Worm (Caenorhabditis elegans) whole organism, L4 larva: ENCODE data around the gene chil-12.

Experiments
- ama-1 ChIP-seq: fragments of 150-350 bp; optimal IDR thresholded peaks from 2 replicates; lab custom pipeline; 2014; ENCODE audit warnings: inconsistent platforms, mixed read lengths
- daf-12 ChIP-seq: fragments of 150-350 bp; optimal IDR thresholded peaks from 2 replicates; lab custom pipeline; 2014; ENCODE audit warnings: missing biosample characterization, missing genetic modification reagents, missing genetic modification characterization
- egl-27 ChIP-seq: sonication (generic microtip); optimal IDR thresholded peaks from 3 replicates; lab custom pipeline; 2017; ENCODE audit warnings: missing biosample characterization, missing genetic modification reagents, missing genetic modification characterization
- fos-1 ChIP-seq: fragments of 150-350 bp; optimal IDR thresholded peaks from 2 replicates; lab custom pipeline; 2014; ENCODE audit warnings: missing biosample characterization, missing genetic modification characterization
- jun-1 ChIP-seq: fragments of 150-350 bp; optimal IDR thresholded peaks from 2 replicates; lab custom pipeline; 2014; ENCODE audit warnings: missing biosample characterization, missing genetic modification reagents, missing genetic modification characterization
- nhr-10 ChIP-seq: fragments of 150-350 bp; optimal IDR thresholded peaks from 2 replicates; lab custom pipeline; 2014; ENCODE audit warnings: missing biosample characterization, missing genetic modification characterization
- nhr-6 ChIP-seq: fragments of 150-350 bp; optimal IDR thresholded peaks from 2 replicates; lab custom pipeline; 2014; ENCODE audit warnings: missing biosample characterization, missing genetic modification characterization
- snpc-4 ChIP-seq: fragments of 150-350 bp; optimal IDR thresholded peaks from 2 replicates; lab custom pipeline; 2014; ENCODE audit warnings: missing biosample characterization, missing genetic modification characterization

DNA sequence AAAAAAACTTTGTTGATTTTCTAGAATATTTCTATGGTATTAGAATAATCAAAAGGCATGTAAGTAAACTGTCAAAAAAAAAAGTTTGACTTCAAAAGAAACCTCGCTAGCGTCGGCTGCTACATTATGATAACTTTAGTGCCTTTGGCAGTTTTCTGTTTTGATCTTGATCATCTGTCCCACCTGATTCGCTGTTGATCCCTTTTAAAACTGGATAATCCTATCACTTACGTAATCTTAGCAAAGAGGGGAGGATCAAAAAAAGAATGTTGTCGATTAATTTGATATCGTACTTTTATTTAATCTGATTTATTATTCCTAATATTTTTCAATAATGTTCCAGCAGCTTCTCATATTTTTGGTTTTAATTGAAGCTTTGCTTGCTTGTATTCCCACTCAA lies 18.5 kb downstream of the chil-12 start, which contains the start of gene M01B2.8:
- no peak for TF ChIP-seq fos-1 (tag; lab: Kevin White, UChicago)
- TF ChIP-seq jun-1 (tag; lab: Kevin White, UChicago) = no peak
- no peak for TF ChIP-seq ama-1 (lab: Kevin White, UChicago)
- no peak for TF ChIP-seq nhr-10 (tag; lab: Kevin White, UChicago)
- TF ChIP-seq nhr-6 (tag; lab: Kevin White, UChicago) = no peak
- no peak for TF ChIP-seq daf-12
- no peak for TF ChIP-seq snpc-4 (tag; lab: Kevin White, UChicago)
- no peak for TF ChIP-seq egl-27 (tag; lab: Kevin White, UChicago)
